Worm (Caenorhabditis elegans): Measurements from ENCODE around the gene T25G12.3.

T25G12.3 gene

DNA sequence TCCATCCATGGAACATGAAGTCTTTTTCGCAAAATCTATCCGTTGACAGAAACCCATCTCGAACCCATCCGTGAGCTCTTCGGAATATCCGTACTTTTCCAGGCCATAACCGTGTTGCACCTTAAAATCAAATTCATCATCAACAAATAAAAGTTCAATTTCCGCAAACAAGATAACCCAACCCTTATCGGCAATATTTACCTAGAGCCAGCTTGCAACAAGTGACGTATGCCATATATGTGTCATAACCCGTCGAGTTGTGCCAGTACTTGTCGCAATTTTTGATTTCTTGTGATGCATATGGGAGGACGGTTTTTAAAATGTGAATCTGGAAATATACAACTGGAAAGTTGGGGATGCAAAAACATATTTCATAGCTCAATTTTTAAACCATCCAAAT lies 25.6 kb upstream of the T25G12.3 start:
- TF ChIP-seq pqm-1 (tag; optimal IDR thresholded peaks at IDR 0.05) (peak; percentile 58), lsy-12 (tag; optimal IDR thresholded peaks at IDR 0.05) (no peak), pha-4 (tag; optimal IDR thresholded peaks at IDR 0.05) (peak; percentile 43), elt-2 (tag; optimal IDR thresholded peaks at IDR 0.05) (peak; percentile 58)

DNA sequence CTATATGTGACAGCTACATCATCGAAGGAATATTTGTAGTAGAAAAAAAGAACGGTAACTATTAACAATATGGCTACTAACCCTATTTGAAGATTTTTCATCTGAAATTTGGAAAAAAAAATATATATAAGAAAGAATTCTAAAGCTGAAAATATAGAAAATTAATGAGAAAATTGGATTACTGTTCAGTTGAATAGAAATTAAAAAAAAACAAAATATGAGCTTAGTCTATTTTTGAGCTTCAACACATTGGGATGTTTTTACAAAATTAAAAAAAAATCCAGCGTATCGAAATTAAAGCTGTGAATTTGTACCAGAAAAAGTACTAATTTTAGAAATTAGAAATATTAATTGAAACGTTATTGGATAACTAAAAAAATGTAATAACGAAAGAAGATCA lies 22.2 kb upstream of the T25G12.3 start, which contains the start of gene T08G2.2:
TSS of gene T08G2.2 (minus strand) at position 101 of the 400 bp plus-strand sequence.
- TF ChIP-seq skn-1 (tag; optimal IDR thresholded peaks at IDR 0.05) = no peak
- no peak for TF ChIP-seq fos-1 (tag; optimal IDR thresholded peaks at IDR 0.05)
- no peak for TF ChIP-seq snpc-4 (tag; optimal IDR thresholded peaks at IDR 0.05)
- no peak for TF ChIP-seq nhr-76 (tag; optimal IDR thresholded peaks at IDR 0.05)
- no peak for TF ChIP-seq nhr-23 (tag; optimal IDR thresholded peaks at IDR 0.05)
- no peak for TF ChIP-seq nhr-237 (tag; optimal IDR thresholded peaks at IDR 0.05)
- no peak for TF ChIP-seq nhr-43 (tag; optimal IDR thresholded peaks at IDR 0.05; ENCODE audit: poor library complexity, severe bottlenecking)
- TF ChIP-seq daf-12 (tag; optimal IDR thresholded peaks at IDR 0.05) = no peak
- no peak for TF ChIP-seq elt-2 (tag; optimal IDR thresholded peaks at IDR 0.05)
- TF ChIP-seq ztf-4 (tag; optimal IDR thresholded peaks at IDR 0.05) = no peak

DNA sequence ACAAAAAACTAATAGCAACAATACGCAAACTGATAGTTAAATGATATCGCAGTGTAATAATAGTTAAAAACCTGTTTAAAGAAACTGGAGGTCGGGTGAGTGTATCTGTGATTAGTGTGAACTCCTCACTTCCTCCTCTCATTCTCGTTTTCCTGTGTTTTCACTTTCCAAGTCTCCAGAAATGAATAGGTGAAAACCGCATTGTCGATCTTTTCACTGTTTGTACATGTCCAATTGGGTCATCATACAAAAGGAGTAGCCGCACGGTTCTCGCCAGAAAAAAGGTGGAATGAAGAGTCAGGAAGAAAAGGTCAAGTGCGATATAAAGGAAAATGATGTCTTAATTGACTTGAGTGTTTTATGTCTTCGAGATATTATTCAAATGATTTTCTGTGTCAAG lies 19.9 kb upstream of the T25G12.3 start:
- peak; percentile 77 for TF ChIP-seq nhr-23 (tag; optimal IDR thresholded peaks at IDR 0.05)
- TF ChIP-seq mml-1 (tag; optimal IDR thresholded peaks at IDR 0.05) = no peak

DNA sequence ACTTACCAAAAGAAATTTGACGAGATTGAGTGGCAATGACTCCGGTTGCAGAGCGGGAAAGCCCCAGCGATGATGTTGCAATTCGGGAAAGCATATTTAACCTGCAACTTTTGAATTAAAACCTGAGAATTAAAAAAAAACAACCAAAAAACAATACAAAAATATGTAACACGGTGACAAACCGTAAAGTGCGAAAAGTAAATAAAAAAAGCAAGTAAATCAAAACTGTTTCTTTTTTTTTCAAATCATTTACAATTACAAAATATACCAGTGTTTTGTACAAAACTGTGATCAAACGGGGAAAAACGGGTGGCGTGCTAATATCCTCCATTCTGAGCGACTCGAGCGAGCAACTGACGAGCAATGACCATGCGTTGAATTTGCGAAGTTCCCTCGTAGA lies 16.6 kb upstream of the T25G12.3 start, which contains the start of gene acdh-10:
TSS of gene acdh-10 (minus strand) at position 101 of the 400 bp plus-strand sequence.
- no peak for TF ChIP-seq ztf-4 (tag; optimal IDR thresholded peaks at IDR 0.05)
- TF ChIP-seq ama-1 (optimal IDR thresholded peaks at IDR 0.05) = peak; percentile 30

DNA sequence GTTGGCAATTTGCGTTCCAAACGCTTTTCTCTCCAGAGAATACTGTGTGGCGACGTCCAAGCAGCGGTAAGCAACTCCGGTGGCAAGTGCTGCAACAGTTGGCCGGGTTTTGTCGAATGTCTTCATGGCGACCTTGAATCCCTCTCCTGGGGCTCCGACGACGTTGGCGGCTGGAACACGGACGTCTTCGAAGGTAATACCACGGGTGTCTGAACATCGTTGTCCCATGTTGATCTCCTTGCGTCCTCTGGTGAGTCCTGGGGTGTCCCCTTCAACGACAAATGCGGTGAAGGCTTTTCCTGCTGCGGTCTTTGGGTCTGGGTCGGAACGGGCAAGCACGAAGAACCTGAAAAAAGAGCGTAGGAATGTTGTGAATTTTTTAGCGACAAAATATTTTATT lies 15.7 kb upstream of the T25G12.3 start:
- TF ChIP-seq ztf-4 (tag; optimal IDR thresholded peaks at IDR 0.05) (no peak), pqm-1 (tag; optimal IDR thresholded peaks at IDR 0.05) (no peak), ceh-28 (tag; optimal IDR thresholded peaks at IDR 0.05) (no peak), egl-27 (tag; optimal IDR thresholded peaks at IDR 0.05) (no peak), nhr-25 (tag; optimal IDR thresholded peaks at IDR 0.05) (no peak), nhr-77 (tag; optimal IDR thresholded peaks at IDR 0.05) (no peak), eor-1 (tag; optimal IDR thresholded peaks at IDR 0.05) (no peak), skn-1 (tag; optimal IDR thresholded peaks at IDR 0.05) (no peak), aly-2 (tag; optimal IDR thresholded peaks at IDR 0.05) (no peak), sea-2 (GFP tag; optimal IDR thresholded peaks at IDR 0.05) (no peak), mml-1 (tag; optimal IDR thresholded peaks at IDR 0.05) (no peak), nhr-12 (tag; optimal IDR thresholded peaks at IDR 0.05) (no peak), unc-62 (GFP tag; optimal IDR thresholded peaks at IDR 0.05) (no peak), tbx-2 (tag; optimal IDR thresholded peaks at IDR 0.05) (no peak)

DNA sequence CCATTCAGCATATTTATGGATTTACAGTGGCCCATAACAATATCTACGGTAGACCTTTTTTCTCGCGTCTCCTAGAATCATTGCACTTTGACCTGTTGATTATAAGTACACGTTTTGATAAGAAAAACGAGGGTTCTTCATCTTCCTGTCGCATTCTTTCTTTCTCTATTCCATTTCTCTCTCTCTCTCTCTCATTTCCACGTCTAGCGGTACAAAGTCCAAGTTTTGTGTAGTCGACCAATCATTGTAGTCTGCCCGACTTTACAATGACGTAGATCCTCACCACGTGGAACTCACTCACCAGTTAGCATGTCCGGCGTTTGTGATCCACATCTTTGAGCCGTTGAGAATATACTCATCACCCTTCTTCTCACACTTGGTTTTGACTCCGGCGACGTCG lies 15.3 kb upstream of the T25G12.3 start:
- no peak for TF ChIP-seq mml-1 (tag; optimal IDR thresholded peaks at IDR 0.05)
- peak; percentile 46 for TF ChIP-seq nhr-43 (tag; optimal IDR thresholded peaks at IDR 0.05; ENCODE audit: poor library complexity, severe bottlenecking)
- no peak for TF ChIP-seq snpc-4 (tag; optimal IDR thresholded peaks at IDR 0.05)
- TF ChIP-seq ZK546.5 (tag; optimal IDR thresholded peaks at IDR 0.05) = no peak
- TF ChIP-seq ztf-4 (tag; optimal IDR thresholded peaks at IDR 0.05) = no peak
- TF ChIP-seq nfya-1 (tag; optimal IDR thresholded peaks at IDR 0.05; ENCODE audit: insufficient read depth) = peak; percentile 91
- no peak for TF ChIP-seq lin-39 (tag; optimal IDR thresholded peaks at IDR 0.05)
- no peak for TF ChIP-seq ama-1 (optimal IDR thresholded peaks at IDR 0.05)
- no peak for TF ChIP-seq ceh-82 (tag; optimal IDR thresholded peaks at IDR 0.05)
- no peak for TF ChIP-seq nhr-28 (tag; optimal IDR thresholded peaks at IDR 0.05)
- TF ChIP-seq lsy-12 (tag; optimal IDR thresholded peaks at IDR 0.05) = no peak
- no peak for TF ChIP-seq eor-1 (tag; optimal IDR thresholded peaks at IDR 0.05)
- TF ChIP-seq mdl-1 (tag; optimal IDR thresholded peaks at IDR 0.05) = peak; percentile 39
- no peak for TF ChIP-seq elt-1 (tag; optimal IDR thresholded peaks at IDR 0.05)
- no peak for TF ChIP-seq tbx-2 (tag; optimal IDR thresholded peaks at IDR 0.05)
- TF ChIP-seq zag-1 (tag; optimal IDR thresholded peaks at IDR 0.05) = no peak
- no peak for TF ChIP-seq ceh-28 (tag; optimal IDR thresholded peaks at IDR 0.05)
- TF ChIP-seq nhr-11 (tag; optimal IDR thresholded peaks at IDR 0.05) = peak; percentile 36
- no peak for TF ChIP-seq aly-2 (tag; optimal IDR thresholded peaks at IDR 0.05)
- TF ChIP-seq nhr-12 (tag; optimal IDR thresholded peaks at IDR 0.05) = no peak
- peak; percentile 17 for TF ChIP-seq nhr-25 (tag; optimal IDR thresholded peaks at IDR 0.05)
- no peak for TF ChIP-seq ztf-11 (tag; optimal IDR thresholded peaks at IDR 0.05)
- no peak for TF ChIP-seq nhr-237 (tag; optimal IDR thresholded peaks at IDR 0.05)
- TF ChIP-seq unc-39 (tag; optimal IDR thresholded peaks at IDR 0.05) = no peak
- TF ChIP-seq nhr-77 (tag; optimal IDR thresholded peaks at IDR 0.05) = no peak
- no peak for TF ChIP-seq unc-62 (GFP tag; optimal IDR thresholded peaks at IDR 0.05)
- TF ChIP-seq elt-3 (tag; optimal IDR thresholded peaks at IDR 0.05) = peak in 2 of 3 experiments; percentile 12 to 61
- TF ChIP-seq nhr-76 (tag; optimal IDR thresholded peaks at IDR 0.05) = no peak
- TF ChIP-seq hmg-11 (tag; optimal IDR thresholded peaks at IDR 0.05) = no peak
- TF ChIP-seq jun-1 (tag; optimal IDR thresholded peaks at IDR 0.05) = peak; percentile 51
- peak; percentile 67 for TF ChIP-seq elt-2 (tag; optimal IDR thresholded peaks at IDR 0.05)
- TF ChIP-seq nhr-23 (tag; optimal IDR thresholded peaks at IDR 0.05) = peak; percentile 54
- no peak for TF ChIP-seq fkh-10 (GFP tag; optimal IDR thresholded peaks at IDR 0.05)
- TF ChIP-seq pqm-1 (tag; optimal IDR thresholded peaks at IDR 0.05) = peak; percentile 52
